Fruit fly (Drosophila melanogaster): ENCODE results near the gene CG17186.

The CG17186 gene

dm6 chr3R:19846870-19847590 lies 30.3 kb downstream of the CG17186 start, which contains the start of gene MICU3 (continued):
- no peak for TF ChIP-seq CG6654 (GFP tag; optimal IDR thresholded peaks at IDR 0.05)
- peak; percentile 19 for TF ChIP-seq CG10274 (GFP tag; optimal IDR thresholded peaks at IDR 0.05)
- TF ChIP-seq tll (GFP tag; optimal IDR thresholded peaks at IDR 0.05) = peak in 1 of 2 experiments; percentile 45
- TF ChIP-seq dysf (GFP tag; IDR thresholded peaks at IDR 0.05) = peak; percentile 75
- no peak for TF ChIP-seq CG10431 (GFP tag; optimal IDR thresholded peaks at IDR 0.05)
- peak; percentile 54 for TF ChIP-seq CG4854 (GFP tag; optimal IDR thresholded peaks at IDR 0.05)
- peak; percentile 59 for TF ChIP-seq CG10543 (GFP tag; optimal IDR thresholded peaks at IDR 0.05)
- TF ChIP-seq CG2875 (GFP tag; optimal IDR thresholded peaks at IDR 0.05) = no peak
- peak; percentile 76 for TF ChIP-seq Bgb (GFP tag; IDR thresholded peaks at IDR 0.05; ENCODE audit: partially characterized antibody)
- peak; percentile 71 for TF ChIP-seq Hsf (GFP tag; optimal IDR thresholded peaks at IDR 0.05)
- TF ChIP-seq Abd-B (GFP tag; optimal IDR thresholded peaks at IDR 0.05) = peak; percentile 77
- no peak for TF ChIP-seq crol (GFP tag; IDR thresholded peaks at IDR 0.05)
- TF ChIP-seq Ssrp (tag; optimal IDR thresholded peaks at IDR 0.05) = peak; percentile 68
- no peak for TF ChIP-seq Stat92E (GFP tag; optimal IDR thresholded peaks at IDR 0.05)
- TF ChIP-seq CG17186 (GFP tag; optimal IDR thresholded peaks at IDR 0.05) = peak; percentile 27
- peak; percentile 31; the same call in 1 of the 2 replicates for TF ChIP-seq Taf1 (GFP tag; IDR thresholded peaks at IDR 0.05)
- no peak for TF ChIP-seq zf30C (GFP tag; optimal IDR thresholded peaks at IDR 0.05)
- peak; percentile 67 for TF ChIP-seq CG13424 (tag; optimal IDR thresholded peaks at IDR 0.05)
- TF ChIP-seq Lim3 (GFP tag; IDR thresholded peaks at IDR 0.05) = 0 out of 2 replicates have a peak, but pooled peaks have one; percentile 36
- no peak for TF ChIP-seq MBD-R2 (GFP tag; IDR thresholded peaks at IDR 0.05)
- no peak for TF ChIP-seq Deaf1 (tag; optimal IDR thresholded peaks at IDR 0.05)
- no peak for TF ChIP-seq CG6854 (GFP tag; optimal IDR thresholded peaks at IDR 0.05)
- TF ChIP-seq CG2129 (GFP tag; IDR thresholded peaks at IDR 0.05; ENCODE audit: partially characterized antibody) = peak; percentile 71
- no peak for TF ChIP-seq CG15011 (GFP tag; optimal IDR thresholded peaks at IDR 0.05)
- TF ChIP-seq Atf-2 (GFP tag; optimal IDR thresholded peaks at IDR 0.05) = peak; percentile 42
- TF ChIP-seq CG12299 (tag; optimal IDR thresholded peaks at IDR 0.05) = no peak
- TF ChIP-seq trh (GFP tag; optimal IDR thresholded peaks at IDR 0.05) = peak; percentile 8
- TF ChIP-seq GATAe (GFP tag; conservative IDR thresholded peaks at IDR 0.05) = no peak
- TF ChIP-seq CG17829 (tag; optimal IDR thresholded peaks at IDR 0.05) = peak; percentile 33
- peak; percentile 63 for TF ChIP-seq fu2 (GFP tag; optimal IDR thresholded peaks at IDR 0.05)
- peak; percentile 35 for TF ChIP-seq pb (GFP tag; optimal IDR thresholded peaks at IDR 0.05)
- TF ChIP-seq CG3407 (GFP tag; optimal IDR thresholded peaks at IDR 0.05) = no peak
- TF ChIP-seq Gug (GFP tag; IDR thresholded peaks at IDR 0.05) = peak; percentile 55; the same call in 3 of the 4 replicates
- peak; percentile 56 for TF ChIP-seq pum (GFP tag; optimal IDR thresholded peaks at IDR 0.05)
- TF ChIP-seq abd-A (tag; optimal IDR thresholded peaks at IDR 0.05) = no peak
- TF ChIP-seq kni (GFP tag; optimal IDR thresholded peaks at IDR 0.05) = no peak
- no peak for TF ChIP-seq CG10565 (GFP tag; optimal IDR thresholded peaks at IDR 0.05)
- TF ChIP-seq C15 (GFP tag; IDR thresholded peaks at IDR 0.05) = no peak
- TF ChIP-seq Nf-YB (GFP tag; optimal IDR thresholded peaks at IDR 0.05) = no peak
- 0 out of 3 replicates have a peak, but pooled peaks have one; percentile 15 for TF ChIP-seq Mrtf (GFP tag; IDR thresholded peaks at IDR 0.05)
- no peak for TF ChIP-seq Dref (GFP tag; IDR thresholded peaks at IDR 0.05)
- no peak for TF ChIP-seq Trl (optimal IDR thresholded peaks at IDR 0.05)
- peak; percentile 57 for TF ChIP-seq Trl (GFP tag; optimal IDR thresholded peaks at IDR 0.05)
- peak; percentile 45 for TF ChIP-seq CG30431 (GFP tag; optimal IDR thresholded peaks at IDR 0.05)
- peak; percentile 46 for TF ChIP-seq ewg (GFP tag; optimal IDR thresholded peaks at IDR 0.05)
- no peak for TF ChIP-seq sima (GFP tag; optimal IDR thresholded peaks at IDR 0.05)
- peak; percentile 37 for TF ChIP-seq CG10979 (tag; optimal IDR thresholded peaks at IDR 0.05)
- TF ChIP-seq bcd (GFP tag; optimal IDR thresholded peaks at IDR 0.05) = peak; percentile 63
- TF ChIP-seq row (GFP tag; IDR thresholded peaks at IDR 0.05) = peak; percentile 90

All from whole organism, embryonic.